Worm (Caenorhabditis elegans): ENCODE data around the gene F44E2.10.

DNA sequence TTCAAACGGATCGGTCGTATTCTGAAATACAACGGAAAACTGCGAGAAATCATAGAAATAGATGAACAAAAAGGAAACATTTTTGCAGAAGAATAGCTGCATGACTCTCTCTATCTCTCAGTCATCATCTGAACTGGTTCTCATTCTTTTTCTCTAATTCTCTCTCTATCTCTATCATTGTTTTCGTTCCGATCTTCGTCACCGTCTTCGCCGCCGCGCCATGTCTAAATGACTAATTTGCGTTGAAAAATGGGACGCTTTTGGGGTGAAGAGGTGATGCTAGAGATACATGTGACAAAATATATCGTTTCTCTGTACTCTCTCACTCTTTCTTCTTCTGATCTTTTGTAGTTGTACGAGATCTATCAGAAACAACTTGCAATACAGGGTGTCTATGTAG lies 50.4 kb downstream of the F44E2.10 start:
- no peak for TF ChIP-seq hnd-1 (tag; optimal IDR thresholded peaks at IDR 0.05)
- TF ChIP-seq tbx-11 (GFP tag; IDR thresholded peaks at IDR 0.05) = no peak
- no peak for TF ChIP-seq B0310.2 (tag; optimal IDR thresholded peaks at IDR 0.05)
- no peak for TF ChIP-seq flt-1 (GFP tag; IDR thresholded peaks at IDR 0.05)
- no peak for TF ChIP-seq ama-1 (optimal IDR thresholded peaks at IDR 0.05)
- no peak for TF ChIP-seq ceh-13 (GFP tag; optimal IDR thresholded peaks at IDR 0.05)
- no peak for TF ChIP-seq scrt-1 (GFP tag; IDR thresholded peaks at IDR 0.05)

Measured in whole organism, early embryonic.